Fruit fly (Drosophila melanogaster): ENCODE measurements around the gene CG14605.

The CG14605 gene

DNA sequence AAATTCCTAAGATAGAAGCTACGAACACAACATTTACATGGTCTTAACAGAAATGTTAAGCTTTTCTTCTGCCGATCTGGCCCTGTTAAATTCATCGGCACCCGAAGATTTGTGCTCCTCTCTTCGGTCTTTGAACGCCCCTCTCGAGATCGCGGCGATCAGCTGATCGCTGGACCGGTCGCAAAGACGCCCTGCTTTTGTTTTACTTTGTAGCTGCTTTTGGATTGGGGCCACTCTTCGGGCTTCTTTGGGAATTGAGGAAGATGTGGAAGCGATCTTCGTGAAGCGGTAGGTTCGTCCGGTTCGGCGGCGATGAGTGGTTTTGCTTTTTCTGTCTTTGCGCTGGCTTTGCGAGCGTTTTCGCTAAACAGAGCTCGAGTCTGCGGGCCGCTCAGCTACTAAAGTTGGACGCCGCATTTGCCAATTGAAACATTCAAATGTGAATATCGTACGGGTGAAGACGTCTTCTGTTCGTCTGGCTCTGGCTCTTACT is 4.5 kb upstream of the CG14605 start, which contains the start of gene thw:
TSS of gene thw (plus strand) at position 443 of the 493 bp plus-strand sequence.
- no peak for TF ChIP-seq Dref (GFP tag; IDR thresholded peaks at IDR 0.05)
- no peak for TF ChIP-seq caup (GFP tag; optimal IDR thresholded peaks at IDR 0.05; ENCODE audit: severe bottlenecking)
- TF ChIP-seq unc-4 (GFP tag; IDR thresholded peaks at IDR 0.05; ENCODE audit: partially characterized antibody), result no peak
- peak in 1 of 2 experiments; percentile 64 for TF ChIP-seq crp (GFP tag; optimal IDR thresholded peaks at IDR 0.05)
- TF ChIP-seq sens (GFP tag), result no peak
- peak; percentile 16; the same call in 1 of the 2 replicates for TF ChIP-seq CG13287 (GFP tag; IDR thresholded peaks at IDR 0.05; ENCODE audit: partially characterized antibody)
- 0 out of 3 replicates have a peak, but pooled peaks have one; percentile 24 for TF ChIP-seq CG6175 (GFP tag; IDR thresholded peaks at IDR 0.05)
- TF ChIP-seq ATbp (GFP tag; optimal IDR thresholded peaks at IDR 0.05), result peak; percentile 38
- TF ChIP-seq Trl (optimal IDR thresholded peaks at IDR 0.05), result peak; percentile 11 to 13
- no peak for TF ChIP-seq Trl (GFP tag; optimal IDR thresholded peaks at IDR 0.05)
- peak; percentile 94 for TF ChIP-seq Deaf1 (tag; optimal IDR thresholded peaks at IDR 0.05)
- TF ChIP-seq ranshi (GFP tag; IDR thresholded peaks at IDR 0.05), result no peak
- TF ChIP-seq mld (GFP tag; IDR thresholded peaks at IDR 0.05; ENCODE audit: partially characterized antibody), result 0 out of 3 replicates have a peak, but pooled peaks have one; percentile 15
- peak; percentile 5 for TF ChIP-seq CG10543 (GFP tag; optimal IDR thresholded peaks at IDR 0.05)
- TF ChIP-seq CG12769 (tag; optimal IDR thresholded peaks at IDR 0.05), result peak; percentile 73

- TF ChIP-seq scrt (GFP tag; optimal IDR thresholded peaks at IDR 0.05), result peak; percentile 46
- no peak for TF ChIP-seq chm (GFP tag; IDR thresholded peaks at IDR 0.05)
- TF ChIP-seq Rfx (GFP tag; IDR thresholded peaks at IDR 0.05), result 0 out of 2 replicates have a peak, but pooled peaks have one; percentile 13
- peak; percentile 37 for TF ChIP-seq mirr (GFP tag; optimal IDR thresholded peaks at IDR 0.05)
- TF ChIP-seq exex (tag; optimal IDR thresholded peaks at IDR 0.05), result peak; percentile 91
- no peak for TF ChIP-seq chif (GFP tag; optimal IDR thresholded peaks at IDR 0.05)
- peak; percentile 41 for TF ChIP-seq sug (tag; optimal IDR thresholded peaks at IDR 0.05)
- peak; percentile 57 for TF ChIP-seq CG2678 (tag; optimal IDR thresholded peaks at IDR 0.05)
- no peak for TF ChIP-seq dmrt99B (tag; optimal IDR thresholded peaks at IDR 0.05)
- no peak for TF ChIP-seq insv (GFP tag; optimal IDR thresholded peaks at IDR 0.05)
- peak; percentile 37 for TF ChIP-seq Fer3 (tag; optimal IDR thresholded peaks at IDR 0.05)
- peak; percentile 18 for TF ChIP-seq CG9817 (tag; optimal IDR thresholded peaks at IDR 0.05)
- TF ChIP-seq CG31224 (GFP tag; IDR thresholded peaks at IDR 0.05), result no peak
- peak; percentile 65 for TF ChIP-seq lab (GFP tag; optimal IDR thresholded peaks at IDR 0.05)
- peak; percentile 4 for TF ChIP-seq grn (GFP tag; optimal IDR thresholded peaks at IDR 0.05)
- TF ChIP-seq Max (GFP tag; optimal IDR thresholded peaks at IDR 0.05), result no peak
- no peak for TF ChIP-seq CG13123 (GFP tag; optimal IDR thresholded peaks at IDR 0.05)
- TF ChIP-seq CG13287 (GFP tag; IDR thresholded peaks at IDR 0.05; ENCODE audit: partially characterized antibody), result no peak
- TF ChIP-seq CG30403 (GFP tag; optimal IDR thresholded peaks at IDR 0.05), result no peak
- TF ChIP-seq CG13296 (GFP tag; optimal IDR thresholded peaks at IDR 0.05), result peak; percentile 58
- peak; percentile 41 for TF ChIP-seq CG15269 (tag; optimal IDR thresholded peaks at IDR 0.05)
- peak; percentile 7 for TF ChIP-seq caup (GFP tag; optimal IDR thresholded peaks at IDR 0.05; ENCODE audit: severe bottlenecking)
- TF ChIP-seq Hmr (GFP tag; optimal IDR thresholded peaks at IDR 0.05), result peak; percentile 74
- peak; percentile 21 for TF ChIP-seq cwo (GFP tag; optimal IDR thresholded peaks at IDR 0.05)
- no peak for TF ChIP-seq CG12104 (GFP tag; optimal IDR thresholded peaks at IDR 0.05)
- peak; percentile 8 for TF ChIP-seq CG12071 (GFP tag; optimal IDR thresholded peaks at IDR 0.05)
- no peak for TF ChIP-seq Eip74EF (GFP tag; optimal IDR thresholded peaks at IDR 0.05)
- TF ChIP-seq CG15514 (GFP tag; optimal IDR thresholded peaks at IDR 0.05), result peak; percentile 35
- TF ChIP-seq GATAe (GFP tag; conservative IDR thresholded peaks at IDR 0.05), result 0 out of 2 replicates have a peak, but pooled peaks have one; percentile 38
- peak; percentile 53 for TF ChIP-seq CG3281 (GFP tag; optimal IDR thresholded peaks at IDR 0.05)
- no peak for TF ChIP-seq cg (GFP tag; optimal IDR thresholded peaks at IDR 0.05)
- TF ChIP-seq fd3F (GFP tag; optimal IDR thresholded peaks at IDR 0.05), result peak; percentile 33
- peak; percentile 21 for TF ChIP-seq CoRest (tag; optimal IDR thresholded peaks at IDR 0.05)
Observed at dm6 chr3R:7216924-7217529, 2.5 kb downstream of the CG14605 start, which contains the start of gene CG14606. TSS of gene CG14606 (minus strand) at chr3R:7217083.

Measured in whole organism, embryonic.